Worm (Caenorhabditis elegans) whole organism, young adult: ENCODE results near the gene C34C12.7.
A peak's percentile ranks its signal among the peaks of the same experiment; 100 is the strongest.

ENCODE experiments used
- B0019.2 ChIP-seq: fragments of 200-800 bp; sonication (Bioruptor generic); conservative IDR thresholded peaks from 2 replicates; pipeline ENCODE4 v1.3.6; 2022; ENCODE audit warnings: missing genetic modification reagents, missing genetic modification characterization, missing compliant biosample characterization
- B0035.1 ChIP-seq: sonication (generic microtip); optimal IDR thresholded peaks from 2 replicates; lab custom pipeline; 2016; ENCODE audit warnings: missing genetic modification characterization, mild to moderate bottlenecking, missing compliant biosample characterization, missing genotype, missing genetic modification reagents
- D2030.7 ChIP-seq: fragments of 200-800 bp; sonication (Bioruptor generic); IDR thresholded peaks from 2 replicates; pipeline ENCODE4 v1.3.6; 2022; ENCODE audit warnings: missing genetic modification reagents, missing genetic modification characterization, missing compliant biosample characterization
- F10E7.11 ChIP-seq: sonication (generic microtip); optimal IDR thresholded peaks from 2 replicates; lab custom pipeline; 2017; ENCODE audit warnings: mild to moderate bottlenecking, missing genetic modification characterization, moderate library complexity, missing compliant biosample characterization
- F37B4.10 ChIP-seq: fragments of 200-800 bp; sonication (Bioruptor generic); IDR thresholded peaks from 2 replicates; pipeline ENCODE4 v1.3.6; 2022; ENCODE audit warnings: missing genetic modification characterization, missing compliant biosample characterization
- F49E8.2 ChIP-seq: sonication (generic microtip); optimal IDR thresholded peaks from 3 replicates; lab custom pipeline; 2017; ENCODE audit warnings: missing genetic modification characterization, mild to moderate bottlenecking, missing compliant biosample characterization, antibody characterized with exemption, moderate library complexity; ENCODE audit not compliant: insufficient read depth
- F52B5.7 ChIP-seq: sonication (generic microtip); optimal IDR thresholded peaks from 2 replicates; lab custom pipeline; 2016; ENCODE audit warnings: mild to moderate bottlenecking, missing genetic modification characterization, missing compliant biosample characterization
- F57A8.1 ChIP-seq: fragments of 200-800 bp; sonication (Bioruptor generic); optimal IDR thresholded peaks from 2 replicates; lab custom pipeline; 2018; ENCODE audit warnings: mild to moderate bottlenecking, missing genetic modification characterization, moderate library complexity, missing compliant biosample characterization
- Y53F4B.3 ChIP-seq: fragments of 200-800 bp; sonication (Bioruptor generic); IDR thresholded peaks from 2 replicates; pipeline ENCODE4 v1.3.6; 2022; ENCODE audit warnings: missing genetic modification reagents, missing genetic modification characterization, missing compliant biosample characterization
- Y95B8A.8 ChIP-seq: fragments of 200-800 bp; sonication (Bioruptor generic); IDR thresholded peaks from 2 replicates; pipeline ENCODE4 v1.3.6; 2022; ENCODE audit warnings: missing genetic modification reagents, missing genetic modification characterization, missing compliant biosample characterization
- akir-1 ChIP-seq: fragments of 200-800 bp; sonication (Bioruptor generic); optimal IDR thresholded peaks from 2 replicates; lab custom pipeline; 2018; ENCODE audit warnings: mild to moderate bottlenecking, missing genetic modification characterization, moderate library complexity, missing compliant biosample characterization
- ama-1 ChIP-seq, 3 experiments: fragments of 150-350 bp in 1 of 3; sonication (generic microtip) in 2 of 3; optimal IDR thresholded peaks; 2 replicates each; lab custom pipeline; 2014 to 2018; ENCODE audit warnings: missing biosample characterization in 2 of 3, missing genetic modification characterization in 2 of 3, missing genetic modification reagents in 2 of 3
- atf-7 ChIP-seq: sonication (generic microtip); optimal IDR thresholded peaks from 2 replicates; lab custom pipeline; 2017; ENCODE audit warnings: mild to moderate bottlenecking, missing genetic modification characterization, missing compliant biosample characterization
- attf-3 ChIP-seq: fragments of 200-800 bp; sonication (Bioruptor generic); conservative IDR thresholded peaks from 2 replicates; pipeline ENCODE4 v1.3.6; 2022; ENCODE audit warnings: missing genetic modification reagents, missing genetic modification characterization, missing compliant biosample characterization
- attf-5 ChIP-seq: fragments of 200-800 bp; sonication (Bioruptor generic); optimal IDR thresholded peaks from 2 replicates; lab custom pipeline; 2018; ENCODE audit warnings: mild to moderate bottlenecking, missing genetic modification characterization, missing compliant biosample characterization
- ceh-100 ChIP-seq: fragments of 200-800 bp; sonication (Bioruptor generic); IDR thresholded peaks from 2 replicates; pipeline ENCODE4 v1.3.6; 2022; ENCODE audit warnings: missing genetic modification reagents, missing genetic modification characterization, missing compliant biosample characterization
- ceh-58 ChIP-seq: fragments of 200-800 bp; sonication (Bioruptor generic); IDR thresholded peaks from 2 replicates; pipeline ENCODE4 v1.3.6; 2022; ENCODE audit warnings: missing genetic modification characterization, missing compliant biosample characterization
- dox-1 ChIP-seq: fragments of 200-800 bp; sonication (Bioruptor generic); IDR thresholded peaks from 2 replicates; pipeline ENCODE4 v1.3.6; 2022; ENCODE audit warnings: missing genetic modification reagents, missing genetic modification characterization, missing compliant biosample characterization
- egl-18 ChIP-seq: fragments of 200-800 bp; sonication (Bioruptor generic); IDR thresholded peaks from 2 replicates; pipeline ENCODE4 v1.3.6; 2022; ENCODE audit warnings: missing genetic modification reagents, missing genetic modification characterization, missing compliant biosample characterization
- egl-44 ChIP-seq: fragments of 200-800 bp; sonication (Bioruptor generic); IDR thresholded peaks from 2 replicates; pipeline ENCODE4 v1.3.6; 2022; ENCODE audit warnings: missing genetic modification reagents, missing genetic modification characterization, missing compliant biosample characterization
- gei-17 ChIP-seq: fragments of 200-800 bp; sonication (Bioruptor generic); optimal IDR thresholded peaks from 2 replicates; lab custom pipeline; 2018; ENCODE audit warnings: mild to moderate bottlenecking, missing genetic modification characterization, missing compliant biosample characterization
- hlh-12 ChIP-seq: sonication (generic microtip); optimal IDR thresholded peaks from 2 replicates; lab custom pipeline; 2016; ENCODE audit warnings: missing genetic modification characterization, missing compliant biosample characterization
- hmg-1.2 ChIP-seq: fragments of 200-800 bp; sonication (Bioruptor generic); IDR thresholded peaks from 2 replicates; pipeline ENCODE4 v1.3.6; 2022; ENCODE audit warnings: missing genetic modification reagents, missing genetic modification characterization, missing compliant biosample characterization
- lin-35 ChIP-seq, 3 experiments: fragments of 150-350 bp in 2 of 3; sonication (generic microtip) in 1 of 3; optimal IDR thresholded peaks; 2 replicates each; lab custom pipeline; 2014 to 2018; ENCODE audit warnings: missing biosample characterization in 3 of 3, missing genetic modification characterization in 3 of 3, missing genetic modification reagents in 3 of 3
- lin-40 ChIP-seq: sonication (generic microtip); optimal IDR thresholded peaks from 2 replicates; lab custom pipeline; 2016; ENCODE audit warnings: missing genetic modification characterization, mild to moderate bottlenecking, missing compliant biosample characterization, missing genotype, missing genetic modification reagents
- lsy-27 ChIP-seq: sonication (generic microtip); optimal IDR thresholded peaks from 2 replicates; lab custom pipeline; 2017; ENCODE audit warnings: missing genetic modification characterization, mild to moderate bottlenecking, missing compliant biosample characterization, antibody characterized with exemption, missing genotype, borderline replicate concordance; ENCODE audit not compliant: insufficient read depth
- mel-28 ChIP-seq: sonication (generic microtip); optimal IDR thresholded peaks from 2 replicates; lab custom pipeline; 2016; ENCODE audit warnings: borderline replicate concordance, mild to moderate bottlenecking, missing genetic modification characterization, missing compliant biosample characterization
- mxl-1 ChIP-seq: sonication (generic microtip); optimal IDR thresholded peaks from 2 replicates; lab custom pipeline; 2016; ENCODE audit warnings: missing genetic modification characterization, missing compliant biosample characterization
- nhr-179 ChIP-seq: sonication (generic microtip); optimal IDR thresholded peaks from 2 replicates; lab custom pipeline; 2016; ENCODE audit warnings: mild to moderate bottlenecking, missing genetic modification characterization, missing compliant biosample characterization
- nhr-80 ChIP-seq: sonication (generic microtip); optimal IDR thresholded peaks from 2 replicates; lab custom pipeline; 2016; ENCODE audit warnings: missing genetic modification characterization, missing compliant biosample characterization
- nhr-90 ChIP-seq: sonication (generic microtip); optimal IDR thresholded peaks from 2 replicates; lab custom pipeline; 2016; ENCODE audit warnings: missing genotype, mild to moderate bottlenecking, missing genetic modification characterization, missing compliant biosample characterization
- pbrm-1 ChIP-seq: fragments of 200-800 bp; sonication (Bioruptor generic); IDR thresholded peaks from 2 replicates; pipeline ENCODE4 v1.3.6; 2022; ENCODE audit warnings: missing genetic modification reagents, missing genetic modification characterization, missing compliant biosample characterization
- rcor-1 ChIP-seq: fragments of 200-800 bp; sonication (Bioruptor generic); IDR thresholded peaks from 2 replicates; pipeline ENCODE4 v1.3.6; 2022; ENCODE audit warnings: missing genetic modification reagents, missing genetic modification characterization, missing compliant biosample characterization
- rpc-1 ChIP-seq, 2 experiments: fragments of 150-350 bp in 1 of 2; sonication (generic microtip) in 1 of 2; optimal IDR thresholded peaks; 2 replicates each; lab custom pipeline; 2014 to 2018; ENCODE audit warnings: missing biosample characterization in 1 of 2, missing genetic modification characterization in 1 of 2, missing genetic modification reagents in 1 of 2, missing genotype in 1 of 2
- sea-2 ChIP-seq: fragments of 200-800 bp; sonication (Bioruptor generic); IDR thresholded peaks from 2 replicates; pipeline ENCODE4 v1.3.6; 2022; ENCODE audit warnings: missing genetic modification characterization, missing compliant biosample characterization
- snpc-1.1 ChIP-seq: sonication (generic microtip); optimal IDR thresholded peaks from 2 replicates; lab custom pipeline; 2017; ENCODE audit warnings: missing genetic modification characterization, mild to moderate bottlenecking, missing compliant biosample characterization, antibody characterized with exemption, moderate library complexity, missing genotype, missing genetic modification reagents; ENCODE audit not compliant: insufficient read depth
- snpc-3.4 ChIP-seq: sonication (generic microtip); optimal IDR thresholded peaks from 2 replicates; lab custom pipeline; 2017; ENCODE audit warnings: missing genetic modification characterization, mild to moderate bottlenecking, missing compliant biosample characterization, antibody characterized with exemption, moderate library complexity, missing genotype, missing genetic modification reagents
- somi-1 ChIP-seq: fragments of 200-800 bp; sonication (Bioruptor generic); optimal IDR thresholded peaks from 2 replicates; lab custom pipeline; 2018; ENCODE audit warnings: mild to moderate bottlenecking, missing genetic modification characterization, missing compliant biosample characterization
- tbx-9 ChIP-seq: sonication (generic microtip); optimal IDR thresholded peaks from 2 replicates; lab custom pipeline; 2016; ENCODE audit warnings: borderline replicate concordance, missing genetic modification characterization, inconsistent platforms, missing compliant biosample characterization
- unc-62 ChIP-seq: fragments of 150-350 bp; optimal IDR thresholded peaks from 2 replicates; lab custom pipeline; 2014; ENCODE audit warnings: missing biosample characterization, missing genetic modification reagents, missing genetic modification characterization
- zfh-2 ChIP-seq: fragments of 200-800 bp; sonication (Bioruptor generic); conservative IDR thresholded peaks from 2 replicates; pipeline ENCODE4 v1.3.6; 2022; ENCODE audit warnings: missing genetic modification reagents, missing genetic modification characterization, missing compliant biosample characterization
- ztf-26 ChIP-seq: sonication (generic microtip); optimal IDR thresholded peaks from 2 replicates; lab custom pipeline; 2017; ENCODE audit warnings: missing genetic modification characterization, missing compliant biosample characterization
- ztf-28 ChIP-seq: fragments of 200-800 bp; sonication (Bioruptor generic); IDR thresholded peaks from 2 replicates; pipeline ENCODE4 v1.3.6; 2022; ENCODE audit warnings: missing genetic modification reagents, missing genetic modification characterization, missing compliant biosample characterization
- ztf-3 ChIP-seq: fragments of 200-800 bp; sonication (Bioruptor generic); optimal IDR thresholded peaks from 2 replicates; lab custom pipeline; 2018; ENCODE audit warnings: mild to moderate bottlenecking, missing genetic modification characterization, missing compliant biosample characterization
- ztf-6 ChIP-seq: fragments of 200-800 bp; sonication (Bioruptor generic); IDR thresholded peaks from 2 replicates; pipeline ENCODE4 v1.3.6; 2022; ENCODE audit warnings: missing genetic modification reagents, missing genetic modification characterization, missing compliant biosample characterization

C34C12.7 gene

DNA sequence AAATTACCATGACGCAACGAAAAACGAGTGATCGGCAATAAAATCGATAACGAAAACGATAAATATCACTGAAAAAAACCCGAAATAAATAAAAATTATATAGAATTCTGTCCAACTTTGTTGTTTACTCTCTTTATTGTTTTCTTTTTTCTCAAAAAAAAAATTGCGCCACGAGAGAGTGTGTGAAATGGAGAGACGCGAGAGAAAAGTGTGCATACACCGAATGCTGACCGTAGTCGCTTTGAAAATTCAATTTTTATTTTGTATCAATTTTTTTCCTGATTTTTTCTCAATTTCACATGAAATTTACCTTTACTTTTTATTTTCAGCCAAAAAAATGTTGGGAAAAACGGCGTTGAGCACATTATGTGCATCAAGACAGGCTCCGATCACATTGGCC lies 21.8 kb upstream of the C34C12.7 start, which contains the start of the genes M01F1.4 and mrpl-35 (continued):
- TF ChIP-seq F37B4.10 (GFP tag; lab: Robert Waterston, UW) (no peak), tbx-9 (tag; lab: Kevin White, UChicago) (no peak), akir-1 (GFP tag; lab: Kevin White, UChicago) (no peak), ztf-26 (tag; lab: Kevin White, UChicago) (no peak), attf-3 (no peak), lsy-27 (tag; lab: Kevin White, UChicago) (no peak), F52B5.7 (no peak)

DNA sequence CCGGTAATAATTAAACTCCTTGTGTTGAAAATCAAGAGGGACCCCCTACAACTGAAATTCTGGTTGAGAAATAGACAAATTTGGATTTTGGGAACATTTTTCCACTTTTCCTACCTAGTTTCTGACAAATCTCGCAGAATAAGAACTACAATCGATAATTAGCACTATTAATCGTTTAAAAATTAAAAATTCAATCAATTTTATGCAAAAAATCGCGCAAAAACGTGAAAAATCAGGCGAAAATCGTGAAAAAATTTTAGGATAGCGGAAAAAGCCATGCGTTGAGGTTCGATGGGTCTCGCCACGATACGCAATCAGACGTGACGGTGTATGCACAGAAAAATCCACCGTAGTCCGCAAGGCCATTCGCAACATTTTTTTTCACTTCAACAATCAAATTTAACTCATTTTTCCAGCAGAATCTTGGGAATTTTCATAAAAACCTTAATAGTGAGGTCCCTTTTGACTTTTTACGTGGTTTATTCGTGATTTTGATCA lies 17.0 kb upstream of the C34C12.7 start, which contains the start of gene lias-1:
lias-1 (minus strand) TSS at position 51 of the 498 bp plus-strand sequence.
- peak; percentile 82 for TF ChIP-seq attf-5 (GFP tag; lab: Kevin White, UChicago)
- no peak for TF ChIP-seq Y53F4B.3 (GFP tag; lab: Robert Waterston, UW)
- TF ChIP-seq mel-28 (tag; lab: Kevin White, UChicago), result no peak
- TF ChIP-seq ztf-28, result no peak
- peak in 1 of 3 experiments; percentile 68 for TF ChIP-seq lin-35 (GFP tag; optimal IDR thresholded peaks at IDR 0.05; lab: Kevin White, UChicago)
- no peak for TF ChIP-seq pbrm-1 (GFP tag; lab: Robert Waterston, UW)
- peak; percentile 59 for TF ChIP-seq rcor-1 (GFP tag; lab: Robert Waterston, UW)
- no peak for TF ChIP-seq F57A8.1
- no peak for TF ChIP-seq nhr-90
- peak; percentile 69 for TF ChIP-seq hmg-1.2 (GFP tag; lab: Robert Waterston, UW)
- TF ChIP-seq snpc-3.4 (tag; lab: Kevin White, UChicago), result no peak
- no peak for TF ChIP-seq akir-1 (GFP tag; lab: Kevin White, UChicago)
- no peak; the same call in 1 of the 2 replicates for TF ChIP-seq Y95B8A.8 (GFP tag; lab: Robert Waterston, UW)
- TF ChIP-seq sea-2 (GFP tag; lab: Robert Waterston, UW), result no peak
- peak; percentile 14 for TF ChIP-seq snpc-1.1
- TF ChIP-seq rpc-1 (optimal IDR thresholded peaks at IDR 0.05; lab: Kevin White, UChicago), result no peak
- no peak for TF ChIP-seq rpc-1 (tag; optimal IDR thresholded peaks at IDR 0.05; lab: Kevin White, UChicago)
- no peak for TF ChIP-seq unc-62 (GFP tag; lab: Kevin White, UChicago)
- TF ChIP-seq egl-18 (GFP tag; lab: Robert Waterston, UW), result no peak
- TF ChIP-seq egl-44 (GFP tag; lab: Robert Waterston, UW), result no peak
- no peak for TF ChIP-seq tbx-9 (tag; lab: Kevin White, UChicago)
- TF ChIP-seq ztf-6, result no peak
- peak; percentile 72 for TF ChIP-seq ceh-100 (GFP tag; lab: Robert Waterston, UW)
- TF ChIP-seq ama-1 (optimal IDR thresholded peaks at IDR 0.05; lab: Kevin White, UChicago), result no peak
- TF ChIP-seq ama-1 (GFP tag; optimal IDR thresholded peaks at IDR 0.05; lab: Kevin White, UChicago), result peak in 1 of 2 experiments; percentile 17
- TF ChIP-seq zfh-2 (GFP tag; lab: Robert Waterston, UW), result no peak
- TF ChIP-seq nhr-179 (tag; lab: Kevin White, UChicago), result no peak
- peak; percentile 72 for TF ChIP-seq F49E8.2 (tag; lab: Kevin White, UChicago)
- TF ChIP-seq hlh-12 (tag; lab: Kevin White, UChicago), result no peak
- no peak for TF ChIP-seq atf-7 (tag; lab: Kevin White, UChicago)
- TF ChIP-seq gei-17 (GFP tag; lab: Kevin White, UChicago), result no peak
- TF ChIP-seq D2030.7 (GFP tag; lab: Robert Waterston, UW), result peak; percentile 55; the same call in 1 of the 2 replicates
- peak; percentile 70 for TF ChIP-seq lin-40 (tag; lab: Kevin White, UChicago)
- no peak for TF ChIP-seq lsy-27 (tag; lab: Kevin White, UChicago)
- TF ChIP-seq F37B4.10 (GFP tag; lab: Robert Waterston, UW), result no peak
- peak; percentile 75 for TF ChIP-seq dox-1 (GFP tag; lab: Robert Waterston, UW)
- TF ChIP-seq ceh-58, result no peak
- no peak for TF ChIP-seq ztf-3 (GFP tag; lab: Kevin White, UChicago)
- TF ChIP-seq somi-1, result no peak
- peak; percentile 27 for TF ChIP-seq nhr-80 (tag; lab: Kevin White, UChicago)
- TF ChIP-seq mxl-1, result no peak
- no peak for TF ChIP-seq B0035.1 (tag; lab: Kevin White, UChicago)
- TF ChIP-seq F10E7.11, result no peak
- TF ChIP-seq B0019.2 (GFP tag; lab: Robert Waterston, UW), result no peak
